Worm (Caenorhabditis elegans) whole organism, L4/young adult: ENCODE measurements around the gene W04G3.10.

Source experiments
- W03F9.2 ChIP-seq: fragments of 150-350 bp; optimal IDR thresholded peaks from 2 replicates; lab custom pipeline; 2014; ENCODE audit warnings: missing biosample characterization, missing genetic modification characterization
- dao-5 ChIP-seq: sonication (generic microtip); optimal IDR thresholded peaks from 2 replicates; lab custom pipeline; 2016; ENCODE audit warnings: missing genotype, missing genetic modification characterization, moderate library complexity, missing compliant biosample characterization
- him-1 ChIP-seq: sonication (generic microtip); optimal IDR thresholded peaks from 2 replicates; lab custom pipeline; 2016; ENCODE audit warnings: missing genotype, missing genetic modification reagents, missing genetic modification characterization, missing compliant biosample characterization

- TF ChIP-seq him-1 (no peak), dao-5 (no peak), W03F9.2 (tag; lab: Kevin White, UChicago) (no peak)
These were observed at the start of gene W04G3.10 for ce11 chrX:11078150-11078549.
